Worm (Caenorhabditis elegans): ENCODE data around the gene str-225.

Gene str-225

DNA sequence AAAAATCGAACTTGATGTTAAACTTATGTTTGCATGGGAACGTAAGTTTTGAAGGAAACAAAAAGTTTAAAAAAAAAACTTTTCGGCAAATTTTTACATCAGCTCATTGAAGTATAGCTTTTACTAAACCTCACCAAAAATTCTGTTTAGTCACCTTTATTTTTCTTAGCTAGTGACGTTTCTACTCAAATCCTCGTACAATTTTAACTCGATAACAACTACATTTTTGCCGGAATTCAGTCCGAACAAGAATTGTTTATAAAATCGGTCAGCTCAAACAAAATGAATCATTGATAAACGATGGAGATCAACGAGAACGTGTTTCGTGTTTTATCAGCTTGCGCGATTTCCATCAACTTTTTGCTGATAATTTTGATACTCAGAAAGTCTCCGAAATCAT is 19.3 kb downstream of the str-225 start, which contains the start of gene str-260:
Gene str-260 (plus strand): TSS at position 301 of the 400 bp plus-strand sequence.
- TF ChIP-seq aly-1 (tag; optimal IDR thresholded peaks at IDR 0.05), result no peak
- TF ChIP-seq B0310.2 (tag; optimal IDR thresholded peaks at IDR 0.05), result no peak
- no peak for TF ChIP-seq hmg-4 (GFP tag; optimal IDR thresholded peaks at IDR 0.05)
- TF ChIP-seq ets-7 (tag; optimal IDR thresholded peaks at IDR 0.05), result no peak
- TF ChIP-seq ceh-13 (GFP tag; optimal IDR thresholded peaks at IDR 0.05), result no peak
- TF ChIP-seq tbx-11 (GFP tag; IDR thresholded peaks at IDR 0.05), result no peak
- no peak for TF ChIP-seq ama-1 (optimal IDR thresholded peaks at IDR 0.05)
- TF ChIP-seq tbx-37 (GFP tag; conservative IDR thresholded peaks at IDR 0.05), result no peak
- no peak for TF ChIP-seq scrt-1 (GFP tag; IDR thresholded peaks at IDR 0.05)
- no peak for TF ChIP-seq flt-1 (GFP tag; IDR thresholded peaks at IDR 0.05)
- TF ChIP-seq pes-1 (GFP tag; IDR thresholded peaks at IDR 0.05), result no peak
- TF ChIP-seq F13C5.2 (tag; optimal IDR thresholded peaks at IDR 0.05), result no peak
- TF ChIP-seq hnd-1 (tag; optimal IDR thresholded peaks at IDR 0.05), result no peak
- TF ChIP-seq ceh-36 (tag; optimal IDR thresholded peaks at IDR 0.05), result no peak
- TF ChIP-seq hmbx-1 (tag; optimal IDR thresholded peaks at IDR 0.05), result no peak
- no peak for TF ChIP-seq sea-1 (GFP tag; conservative IDR thresholded peaks at IDR 0.05)
- no peak for TF ChIP-seq tra-4 (tag; optimal IDR thresholded peaks at IDR 0.05)

DNA sequence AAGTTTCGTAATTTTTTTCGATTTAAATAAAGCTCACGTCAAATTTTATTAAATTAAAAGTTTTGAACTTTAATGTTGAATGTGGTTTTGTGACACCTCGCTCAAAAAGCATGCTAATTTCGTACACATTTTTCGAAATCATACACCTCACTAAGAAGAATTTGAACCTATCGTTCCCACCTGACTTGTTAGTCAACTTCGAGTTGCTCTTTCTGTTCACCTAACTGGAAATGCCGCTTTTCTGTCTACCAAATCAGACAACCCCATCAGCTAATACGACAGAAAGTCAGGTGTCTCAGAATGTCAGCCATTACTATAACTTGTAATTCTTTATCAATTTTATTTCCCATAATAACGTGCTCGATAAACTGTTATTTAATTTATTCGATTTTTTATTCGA is 22.8 kb downstream of the str-225 start, which contains the start of gene srbc-66:
Gene srbc-66 (plus strand): TSS at position 301 of the 400 bp plus-strand sequence.
- TF ChIP-seq ceh-36 (tag; optimal IDR thresholded peaks at IDR 0.05), result no peak
- TF ChIP-seq hnd-1 (tag; optimal IDR thresholded peaks at IDR 0.05), result no peak
- no peak for TF ChIP-seq hmg-4 (GFP tag; optimal IDR thresholded peaks at IDR 0.05)
- no peak for TF ChIP-seq ets-7 (tag; optimal IDR thresholded peaks at IDR 0.05)
- no peak for TF ChIP-seq scrt-1 (GFP tag; IDR thresholded peaks at IDR 0.05)
- TF ChIP-seq pes-1 (GFP tag; IDR thresholded peaks at IDR 0.05), result no peak
- TF ChIP-seq B0310.2 (tag; optimal IDR thresholded peaks at IDR 0.05), result no peak
- TF ChIP-seq tbx-37 (GFP tag; conservative IDR thresholded peaks at IDR 0.05), result no peak
- no peak for TF ChIP-seq flt-1 (GFP tag; IDR thresholded peaks at IDR 0.05)
- TF ChIP-seq F13C5.2 (tag; optimal IDR thresholded peaks at IDR 0.05), result no peak

DNA sequence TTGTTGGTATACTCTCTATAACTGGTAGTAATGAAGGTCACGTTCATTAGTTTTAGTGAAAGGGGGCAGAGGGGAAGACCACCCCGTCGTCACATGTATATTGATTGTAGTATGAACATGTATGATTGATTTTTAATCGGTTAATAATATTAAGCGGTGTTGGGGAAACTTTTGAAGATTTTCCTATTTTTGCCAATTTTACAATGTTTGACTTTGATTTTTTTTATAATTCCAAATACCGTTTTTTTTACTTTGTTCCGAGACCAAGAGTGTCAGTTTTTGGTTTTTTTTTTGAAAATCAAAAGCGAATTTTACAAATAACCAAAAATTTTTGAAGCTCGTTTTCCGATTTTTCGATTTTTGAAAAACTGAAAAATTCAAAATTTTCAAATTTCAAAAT is 27.6 kb downstream of the str-225 start, which contains the start of gene nhr-221:
Gene nhr-221 (minus strand): TSS at position 101 of the 400 bp plus-strand sequence.
- TF ChIP-seq flt-1 (GFP tag; IDR thresholded peaks at IDR 0.05) (no peak), scrt-1 (GFP tag; IDR thresholded peaks at IDR 0.05) (no peak), ets-7 (tag; optimal IDR thresholded peaks at IDR 0.05) (no peak), hmbx-1 (tag; optimal IDR thresholded peaks at IDR 0.05) (no peak), ceh-13 (GFP tag; optimal IDR thresholded peaks at IDR 0.05) (no peak), hnd-1 (tag; optimal IDR thresholded peaks at IDR 0.05) (no peak), tra-4 (tag; optimal IDR thresholded peaks at IDR 0.05) (no peak)

- no peak for TF ChIP-seq hmbx-1 (tag; optimal IDR thresholded peaks at IDR 0.05)
- no peak for TF ChIP-seq ama-1 (optimal IDR thresholded peaks at IDR 0.05)
- TF ChIP-seq tbx-37 (GFP tag; conservative IDR thresholded peaks at IDR 0.05), result no peak
- no peak for TF ChIP-seq tbx-11 (GFP tag; IDR thresholded peaks at IDR 0.05)
- TF ChIP-seq B0310.2 (tag; optimal IDR thresholded peaks at IDR 0.05), result no peak
- TF ChIP-seq ceh-13 (GFP tag; optimal IDR thresholded peaks at IDR 0.05), result no peak
- no peak for TF ChIP-seq scrt-1 (GFP tag; IDR thresholded peaks at IDR 0.05)
- TF ChIP-seq F13C5.2 (tag; optimal IDR thresholded peaks at IDR 0.05), result no peak
- no peak for TF ChIP-seq aly-1 (tag; optimal IDR thresholded peaks at IDR 0.05)
- no peak for TF ChIP-seq pes-1 (GFP tag; IDR thresholded peaks at IDR 0.05)
- no peak for TF ChIP-seq hmg-4 (GFP tag; optimal IDR thresholded peaks at IDR 0.05)
- TF ChIP-seq sea-1 (GFP tag; conservative IDR thresholded peaks at IDR 0.05), result no peak
Observed at ce11 chrV:3538307-3538706, 30.7 kb downstream of the str-225 start, which contains the start of gene nhr-93. nhr-93 (minus strand) TSS chrV:3538407.

DNA sequence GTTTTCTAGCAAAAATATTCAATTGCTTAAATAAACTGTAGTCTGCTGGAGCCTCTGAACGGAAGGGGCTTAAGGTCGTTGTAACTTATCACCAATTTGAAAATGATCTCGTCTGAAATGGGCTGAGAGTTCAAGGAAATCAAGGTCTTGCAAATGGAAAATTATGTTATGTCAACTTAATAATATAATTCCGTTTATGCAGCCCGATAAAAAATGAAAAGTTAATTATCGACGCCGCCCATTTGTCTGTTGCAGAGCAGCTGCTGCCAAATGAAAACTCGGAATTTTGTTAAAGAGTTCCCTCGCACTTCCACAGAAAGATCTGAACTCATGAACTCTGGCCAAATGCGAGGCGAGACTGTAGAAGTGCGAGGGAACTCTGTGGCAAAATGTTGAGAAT is 33.5 kb downstream of the str-225 start, which contains the start of gene srbc-67:
Gene srbc-67 (minus strand): TSS at position 101 of the 400 bp plus-strand sequence.
- TF ChIP-seq ceh-13 (GFP tag; optimal IDR thresholded peaks at IDR 0.05), result no peak
- TF ChIP-seq tra-4 (tag; optimal IDR thresholded peaks at IDR 0.05), result no peak
- TF ChIP-seq ama-1 (optimal IDR thresholded peaks at IDR 0.05), result no peak
- TF ChIP-seq hmg-4 (GFP tag; optimal IDR thresholded peaks at IDR 0.05), result no peak
- no peak for TF ChIP-seq flt-1 (GFP tag; IDR thresholded peaks at IDR 0.05)
- TF ChIP-seq tbx-11 (GFP tag; IDR thresholded peaks at IDR 0.05), result no peak
- TF ChIP-seq aly-1 (tag; optimal IDR thresholded peaks at IDR 0.05), result no peak
- no peak for TF ChIP-seq hmbx-1 (tag; optimal IDR thresholded peaks at IDR 0.05)
- no peak for TF ChIP-seq hnd-1 (tag; optimal IDR thresholded peaks at IDR 0.05)
- no peak for TF ChIP-seq tbx-37 (GFP tag; conservative IDR thresholded peaks at IDR 0.05)
- TF ChIP-seq sea-1 (GFP tag; conservative IDR thresholded peaks at IDR 0.05), result no peak
- no peak for TF ChIP-seq B0310.2 (tag; optimal IDR thresholded peaks at IDR 0.05)
- no peak for TF ChIP-seq F13C5.2 (tag; optimal IDR thresholded peaks at IDR 0.05)
- no peak for TF ChIP-seq pes-1 (GFP tag; IDR thresholded peaks at IDR 0.05)
- no peak for TF ChIP-seq ets-7 (tag; optimal IDR thresholded peaks at IDR 0.05)
- no peak for TF ChIP-seq scrt-1 (GFP tag; IDR thresholded peaks at IDR 0.05)
- no peak for TF ChIP-seq ceh-36 (tag; optimal IDR thresholded peaks at IDR 0.05)

DNA sequence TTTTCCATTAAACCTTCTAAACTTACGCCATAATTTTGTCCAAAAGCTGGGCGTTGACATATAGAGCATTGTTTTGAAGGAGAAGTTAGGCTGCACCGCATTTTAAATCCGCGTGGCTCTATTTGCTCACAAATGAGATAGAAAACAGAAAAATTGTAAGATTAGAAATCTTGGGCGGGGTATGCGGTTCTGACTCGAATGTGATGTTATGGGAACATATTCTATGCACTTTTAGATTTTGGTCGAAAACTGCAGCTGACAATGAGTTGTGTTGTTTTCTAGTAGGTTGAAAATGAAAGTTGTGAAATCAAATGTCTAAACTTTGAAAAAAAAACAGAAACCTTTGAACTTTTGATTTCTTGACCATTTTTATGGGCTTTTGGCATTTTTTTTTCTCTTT is 35.7 kb downstream of the str-225 start, which contains the start of gene nhr-222:
Gene nhr-222 (minus strand): TSS at position 101 of the 400 bp plus-strand sequence.
- TF ChIP-seq tra-4 (tag; optimal IDR thresholded peaks at IDR 0.05) (no peak), ama-1 (optimal IDR thresholded peaks at IDR 0.05) (no peak), ceh-13 (GFP tag; optimal IDR thresholded peaks at IDR 0.05) (no peak), hmg-4 (GFP tag; optimal IDR thresholded peaks at IDR 0.05) (no peak)

DNA sequence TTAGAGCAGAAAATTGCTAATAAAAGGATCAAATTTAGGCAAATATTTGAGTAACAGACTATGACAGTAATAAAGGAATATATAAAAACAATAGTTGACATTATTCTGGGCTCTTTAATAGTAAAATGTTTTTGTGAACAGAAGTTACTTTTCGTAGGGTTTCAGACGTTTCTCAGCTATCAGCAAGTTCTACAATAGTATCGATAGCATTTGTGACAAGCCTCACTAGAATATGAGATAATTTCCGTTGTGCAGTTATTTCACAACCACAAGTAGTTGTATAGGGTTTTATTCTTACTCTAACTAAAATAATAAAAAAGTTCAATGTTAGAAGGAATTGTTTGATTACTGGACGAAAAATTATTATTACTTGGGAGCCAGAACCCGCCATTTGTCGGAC is 38.9 kb downstream of the str-225 start, which contains the start of gene srbc-68:
Gene srbc-68 (minus strand): TSS at position 101 of the 400 bp plus-strand sequence.
- no peak for TF ChIP-seq F13C5.2 (tag; optimal IDR thresholded peaks at IDR 0.05)
- TF ChIP-seq pes-1 (GFP tag; IDR thresholded peaks at IDR 0.05), result no peak
- no peak for TF ChIP-seq tbx-11 (GFP tag; IDR thresholded peaks at IDR 0.05)
- no peak for TF ChIP-seq B0310.2 (tag; optimal IDR thresholded peaks at IDR 0.05)
- TF ChIP-seq hnd-1 (tag; optimal IDR thresholded peaks at IDR 0.05), result no peak
- no peak for TF ChIP-seq ceh-36 (tag; optimal IDR thresholded peaks at IDR 0.05)
- TF ChIP-seq hmg-4 (GFP tag; optimal IDR thresholded peaks at IDR 0.05), result no peak
- no peak for TF ChIP-seq aly-1 (tag; optimal IDR thresholded peaks at IDR 0.05)
- TF ChIP-seq hmbx-1 (tag; optimal IDR thresholded peaks at IDR 0.05), result no peak
- TF ChIP-seq tra-4 (tag; optimal IDR thresholded peaks at IDR 0.05), result no peak
- TF ChIP-seq ceh-13 (GFP tag; optimal IDR thresholded peaks at IDR 0.05), result no peak
- TF ChIP-seq ets-7 (tag; optimal IDR thresholded peaks at IDR 0.05), result no peak
- TF ChIP-seq scrt-1 (GFP tag; IDR thresholded peaks at IDR 0.05), result no peak

All from whole organism, early embryonic.